Worm (Caenorhabditis elegans) whole organism, L2 larva: ENCODE measurements around the gene hsp-110.

ENCODE experiments used
- C34F6.9 ChIP-seq: fragments of 150-350 bp; optimal IDR thresholded peaks from 2 replicates; lab custom pipeline; 2014; ENCODE audit warnings: missing biosample characterization, missing genetic modification characterization
- F13H6.1 ChIP-seq: sonication (generic microtip); optimal IDR thresholded peaks from 2 replicates; lab custom pipeline; 2016; ENCODE audit warnings: missing genetic modification characterization, missing compliant biosample characterization
- R02D3.7 ChIP-seq: fragments of 150-350 bp; optimal IDR thresholded peaks from 2 replicates; lab custom pipeline; 2014; ENCODE audit warnings: missing biosample characterization, missing genetic modification characterization
- ZK546.5 ChIP-seq: sonication (generic microtip); optimal IDR thresholded peaks from 2 replicates; lab custom pipeline; 2017; ENCODE audit warnings: missing biosample characterization, missing genetic modification characterization
- alr-1 ChIP-seq: fragments of 150-350 bp; optimal IDR thresholded peaks from 2 replicates; lab custom pipeline; 2014; ENCODE audit warnings: missing biosample characterization, missing genetic modification characterization
- aly-2 ChIP-seq: fragments of 150-350 bp; optimal IDR thresholded peaks from 2 replicates; lab custom pipeline; 2014; ENCODE audit warnings: missing biosample characterization, missing genetic modification characterization
- ama-1 ChIP-seq: fragments of 150-350 bp; optimal IDR thresholded peaks from 2 replicates; lab custom pipeline; 2018; ENCODE audit warnings: inconsistent platforms
- blmp-1 ChIP-seq: sonication (generic microtip); optimal IDR thresholded peaks from 2 replicates; lab custom pipeline; 2017; ENCODE audit warnings: missing genetic modification characterization, mild to moderate bottlenecking, missing compliant biosample characterization, antibody characterized with exemption, moderate library complexity; ENCODE audit not compliant: insufficient read depth
- ceh-16 ChIP-seq: fragments of 150-350 bp; optimal IDR thresholded peaks from 2 replicates; lab custom pipeline; 2014; ENCODE audit warnings: missing biosample characterization, missing genetic modification characterization
- ceh-82 ChIP-seq: fragments of 150-350 bp; optimal IDR thresholded peaks from 2 replicates; lab custom pipeline; 2014; ENCODE audit warnings: missing biosample characterization, missing genetic modification characterization
- crh-2 ChIP-seq: sonication (generic microtip); optimal IDR thresholded peaks from 2 replicates; lab custom pipeline; 2017; ENCODE audit warnings: missing biosample characterization, missing genetic modification characterization
- dmd-4 ChIP-seq: sonication (generic microtip); optimal IDR thresholded peaks from 2 replicates; lab custom pipeline; 2017; ENCODE audit warnings: missing biosample characterization, missing genetic modification characterization
- egl-27 ChIP-seq: sonication (generic microtip); optimal IDR thresholded peaks from 3 replicates; lab custom pipeline; 2017; ENCODE audit warnings: missing biosample characterization, missing genetic modification reagents, missing genetic modification characterization
- elt-1 ChIP-seq: fragments of 150-350 bp; optimal IDR thresholded peaks from 2 replicates; lab custom pipeline; 2014; ENCODE audit warnings: missing biosample characterization, missing genetic modification characterization
- elt-3 ChIP-seq: sonication (generic microtip); optimal IDR thresholded peaks from 2 replicates; lab custom pipeline; 2017; ENCODE audit warnings: missing biosample characterization, missing genetic modification characterization
- fos-1 ChIP-seq: fragments of 150-350 bp; optimal IDR thresholded peaks from 2 replicates; lab custom pipeline; 2014; ENCODE audit warnings: missing biosample characterization, missing genetic modification characterization
- gmeb-1 ChIP-seq: fragments of 150-350 bp; optimal IDR thresholded peaks from 2 replicates; lab custom pipeline; 2014; ENCODE audit warnings: missing biosample characterization, missing genetic modification characterization
- lin-11 ChIP-seq: fragments of 150-350 bp; sonication (generic microtip); optimal IDR thresholded peaks from 2 replicates; lab custom pipeline; 2014; ENCODE audit warnings: missing biosample characterization, missing genetic modification characterization, inconsistent platforms, mixed read lengths
- lin-13 ChIP-seq: fragments of 150-350 bp; optimal IDR thresholded peaks from 2 replicates; lab custom pipeline; 2014; ENCODE audit warnings: missing biosample characterization, missing genetic modification reagents, missing genetic modification characterization
- lin-39 ChIP-seq: fragments of 150-350 bp; optimal IDR thresholded peaks from 2 replicates; lab custom pipeline; 2014; ENCODE audit warnings: missing biosample characterization, missing genetic modification reagents, missing genetic modification characterization
- lsy-2 ChIP-seq, 2 experiments: fragments of 150-350 bp in 1 of 2; sonication (generic microtip) in 1 of 2; optimal IDR thresholded peaks; 2 replicates each; lab custom pipeline; 2014 to 2017; ENCODE audit warnings: missing biosample characterization in 2 of 2, missing genetic modification characterization in 2 of 2
- mab-5 ChIP-seq: fragments of 150-350 bp; optimal IDR thresholded peaks from 2 replicates; lab custom pipeline; 2014; ENCODE audit warnings: missing biosample characterization, missing genetic modification characterization
- mbf-1 ChIP-seq: sonication (generic microtip); optimal IDR thresholded peaks from 2 replicates; lab custom pipeline; 2017; ENCODE audit warnings: missing biosample characterization, missing genetic modification characterization
- mdl-1 ChIP-seq, 2 experiments: fragments of 150-350 bp in 1 of 2; sonication (generic microtip) in 1 of 2; optimal IDR thresholded peaks; 2 replicates each; lab custom pipeline; 2017; ENCODE audit warnings: missing biosample characterization in 2 of 2, missing genetic modification characterization in 2 of 2
- nhr-10 ChIP-seq: sonication (generic microtip); optimal IDR thresholded peaks from 2 replicates; lab custom pipeline; 2017; ENCODE audit warnings: missing biosample characterization, missing genetic modification characterization
- nhr-11 ChIP-seq: fragments of 150-350 bp; optimal IDR thresholded peaks from 2 replicates; lab custom pipeline; 2014; ENCODE audit warnings: missing biosample characterization, missing genetic modification characterization
- nhr-12 ChIP-seq: fragments of 150-350 bp; optimal IDR thresholded peaks from 2 replicates; lab custom pipeline; 2014; ENCODE audit warnings: missing biosample characterization, missing genetic modification characterization
- nhr-129 ChIP-seq: fragments of 150-350 bp; optimal IDR thresholded peaks from 2 replicates; lab custom pipeline; 2014; ENCODE audit warnings: missing biosample characterization, missing genetic modification characterization
- nhr-21 ChIP-seq: fragments of 150-350 bp; optimal IDR thresholded peaks from 2 replicates; lab custom pipeline; 2014; ENCODE audit warnings: missing biosample characterization, missing genetic modification characterization
- nhr-23 ChIP-seq: fragments of 150-350 bp; optimal IDR thresholded peaks from 2 replicates; lab custom pipeline; 2014; ENCODE audit warnings: missing biosample characterization, missing genetic modification reagents, missing genetic modification characterization
- nhr-237 ChIP-seq: fragments of 150-350 bp; optimal IDR thresholded peaks from 2 replicates; lab custom pipeline; 2014; ENCODE audit warnings: missing biosample characterization, missing genetic modification characterization
- nhr-25 ChIP-seq: fragments of 150-350 bp; sonication (generic microtip); optimal IDR thresholded peaks from 3 replicates; lab custom pipeline; 2014; ENCODE audit warnings: missing biosample characterization, missing genetic modification characterization
- nhr-6 ChIP-seq: fragments of 150-350 bp; optimal IDR thresholded peaks from 2 replicates; lab custom pipeline; 2014; ENCODE audit warnings: missing biosample characterization, missing genetic modification characterization
- nhr-77 ChIP-seq: fragments of 150-350 bp; optimal IDR thresholded peaks from 2 replicates; lab custom pipeline; 2014; ENCODE audit warnings: missing biosample characterization, missing genetic modification characterization
- peb-1 ChIP-seq: fragments of 150-350 bp; optimal IDR thresholded peaks from 2 replicates; lab custom pipeline; 2014; ENCODE audit warnings: missing biosample characterization, missing genetic modification characterization
- sem-4 ChIP-seq: fragments of 150-350 bp; optimal IDR thresholded peaks from 2 replicates; lab custom pipeline; 2014; ENCODE audit warnings: missing biosample characterization, missing genetic modification reagents, missing genetic modification characterization
- skn-1 ChIP-seq: sonication (generic microtip); optimal IDR thresholded peaks from 2 replicates; lab custom pipeline; 2017; ENCODE audit warnings: missing biosample characterization, missing genetic modification characterization
- sma-3 ChIP-seq: sonication (generic microtip); optimal IDR thresholded peaks from 2 replicates; lab custom pipeline; 2016; ENCODE audit warnings: missing genetic modification reagents, missing genetic modification characterization, missing compliant biosample characterization
- sma-9 ChIP-seq, 2 experiments: fragments of 150-350 bp in 1 of 2; sonication (generic microtip) in 1 of 2; optimal IDR thresholded peaks; 2 replicates each; lab custom pipeline; 2014 to 2016; ENCODE audit warnings: missing genetic modification characterization in 2 of 2, mild to moderate bottlenecking in 1 of 2, missing biosample characterization in 1 of 2, missing compliant biosample characterization in 1 of 2, missing genetic modification reagents in 1 of 2, moderate library complexity in 1 of 2
- snpc-4 ChIP-seq: fragments of 150-350 bp; optimal IDR thresholded peaks from 2 replicates; lab custom pipeline; 2014; ENCODE audit warnings: missing biosample characterization, missing genetic modification characterization
- unc-39 ChIP-seq: fragments of 150-350 bp; optimal IDR thresholded peaks from 2 replicates; lab custom pipeline; 2014; ENCODE audit warnings: missing biosample characterization, missing genetic modification characterization
- unc-55 ChIP-seq: fragments of 150-350 bp; sonication (generic microtip); optimal IDR thresholded peaks from 3 replicates; lab custom pipeline; 2014; ENCODE audit warnings: missing biosample characterization, missing genetic modification reagents, missing genetic modification characterization
- unc-62 ChIP-seq: fragments of 150-350 bp; optimal IDR thresholded peaks from 2 replicates; lab custom pipeline; 2014; ENCODE audit warnings: missing biosample characterization, missing genetic modification reagents, missing genetic modification characterization
- zag-1 ChIP-seq: fragments of 150-350 bp; optimal IDR thresholded peaks from 2 replicates; lab custom pipeline; 2014; ENCODE audit warnings: missing biosample characterization, missing genetic modification characterization
- ztf-1 ChIP-seq: fragments of 200-800 bp; sonication (Bioruptor generic); conservative IDR thresholded peaks from 2 replicates; pipeline ENCODE4 v1.3.6; 2022; ENCODE audit warnings: missing genetic modification characterization, missing compliant biosample characterization
- ztf-11 ChIP-seq: sonication (generic microtip); optimal IDR thresholded peaks from 2 replicates; lab custom pipeline; 2017; ENCODE audit warnings: missing biosample characterization, missing genetic modification characterization
- ztf-4 ChIP-seq: fragments of 150-350 bp; optimal IDR thresholded peaks from 2 replicates; lab custom pipeline; 2014; ENCODE audit warnings: missing biosample characterization, missing genetic modification characterization

hsp-110 gene

DNA sequence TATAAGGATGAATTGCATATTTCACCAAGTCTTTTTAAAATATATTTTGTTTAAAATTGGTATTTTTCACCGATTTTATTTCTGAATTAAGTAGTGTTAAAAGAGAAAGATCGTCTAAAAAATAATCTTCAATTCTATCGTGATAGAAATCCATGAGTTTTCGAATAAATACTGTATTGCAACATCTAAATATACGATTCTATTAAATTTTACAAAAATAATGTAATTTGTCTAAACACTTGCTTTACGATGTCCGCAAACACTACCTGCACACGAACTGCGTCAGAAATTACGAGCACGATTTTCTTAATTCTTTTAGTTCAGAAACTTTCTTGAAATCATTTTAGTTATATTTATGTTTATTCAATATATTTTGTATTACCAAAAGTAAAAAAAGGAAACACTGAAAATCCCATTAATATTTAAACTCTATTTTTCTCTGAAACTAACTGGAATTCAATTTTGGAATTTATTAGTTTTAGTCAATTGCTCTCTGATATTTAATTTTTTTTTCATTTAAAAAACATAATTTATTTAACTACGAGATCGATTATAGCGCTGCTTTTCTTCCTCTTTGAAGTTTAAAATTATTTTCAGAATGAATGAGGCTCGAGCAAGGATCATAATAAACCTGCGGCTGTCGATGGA lies 2.6 kb upstream of the hsp-110 start, which contains the start of gene mrpl-32 (continued):
- TF ChIP-seq lin-13 (GFP tag; lab: Kevin White, UChicago) = peak; percentile 33
- no peak for TF ChIP-seq dmd-4
- no peak for TF ChIP-seq ztf-11 (tag; lab: Kevin White, UChicago)
- no peak for TF ChIP-seq nhr-6 (tag; lab: Kevin White, UChicago)
- no peak for TF ChIP-seq fos-1 (tag; lab: Kevin White, UChicago)
- TF ChIP-seq alr-1 (tag; lab: Kevin White, UChicago) = no peak
- TF ChIP-seq sem-4 (tag; lab: Kevin White, UChicago) = peak; percentile 39
- TF ChIP-seq ceh-82 (tag; lab: Kevin White, UChicago) = no peak
- TF ChIP-seq lin-39 (tag; lab: Kevin White, UChicago) = no peak
- peak; percentile 38 for TF ChIP-seq ama-1 (lab: Kevin White, UChicago)
- no peak for TF ChIP-seq sma-3 (GFP tag; lab: Kevin White, UChicago)
- TF ChIP-seq unc-39 = no peak
- TF ChIP-seq nhr-77 (tag; lab: Kevin White, UChicago) = no peak
- peak; percentile 39 for TF ChIP-seq C34F6.9 (tag; lab: Kevin White, UChicago)
- no peak for TF ChIP-seq mab-5 (tag; lab: Kevin White, UChicago)
- TF ChIP-seq nhr-21 (tag; lab: Kevin White, UChicago) = no peak
- TF ChIP-seq nhr-12 (tag; lab: Kevin White, UChicago) = peak; percentile 25
- TF ChIP-seq ztf-1 (GFP tag; lab: Robert Waterston, UW) = no peak
- TF ChIP-seq ZK546.5 (tag; lab: Kevin White, UChicago) = no peak
- TF ChIP-seq elt-3 (tag; lab: Kevin White, UChicago) = no peak

- peak; percentile 97 for TF ChIP-seq nhr-25 (tag; lab: Kevin White, UChicago)
- peak; percentile 94 for TF ChIP-seq nhr-129
- no peak for TF ChIP-seq dmd-4
- TF ChIP-seq alr-1 (tag; lab: Kevin White, UChicago) = no peak
- TF ChIP-seq zag-1 = peak; percentile 88
- peak; percentile 97 for TF ChIP-seq sma-3 (GFP tag; lab: Kevin White, UChicago)
- peak; percentile 83 for TF ChIP-seq nhr-77 (tag; lab: Kevin White, UChicago)
- no peak for TF ChIP-seq elt-1 (tag; lab: Kevin White, UChicago)
- TF ChIP-seq F13H6.1 = peak; percentile 92
- peak; percentile 93 to 97 for TF ChIP-seq lsy-2 (tag; optimal IDR thresholded peaks at IDR 0.05; lab: Kevin White, UChicago)
- peak; percentile 85 for TF ChIP-seq nhr-10
- TF ChIP-seq lin-11 (tag; lab: Kevin White, UChicago) = peak; percentile 63
- peak; percentile 99 for TF ChIP-seq C34F6.9 (tag; lab: Kevin White, UChicago)
- no peak for TF ChIP-seq lin-39 (tag; lab: Kevin White, UChicago)
- peak; percentile 72 for TF ChIP-seq nhr-237 (tag; lab: Kevin White, UChicago)
- TF ChIP-seq nhr-21 (tag; lab: Kevin White, UChicago) = peak; percentile 95
- peak; percentile 97 for TF ChIP-seq nhr-6 (tag; lab: Kevin White, UChicago)
- TF ChIP-seq nhr-12 (tag; lab: Kevin White, UChicago) = peak; percentile 6
- no peak for TF ChIP-seq ztf-1 (GFP tag; lab: Robert Waterston, UW)
- peak; percentile 97 for TF ChIP-seq lin-13 (GFP tag; lab: Kevin White, UChicago)
- TF ChIP-seq R02D3.7 = peak; percentile 64
- TF ChIP-seq mbf-1 (tag; lab: Kevin White, UChicago) = no peak
- TF ChIP-seq crh-2 (tag; lab: Kevin White, UChicago) = peak; percentile 99
- peak; percentile 95 for TF ChIP-seq mab-5 (tag; lab: Kevin White, UChicago)
- TF ChIP-seq skn-1 (tag; lab: Kevin White, UChicago) = peak; percentile 99
- TF ChIP-seq nhr-23 (tag; lab: Kevin White, UChicago) = no peak
- TF ChIP-seq peb-1 = no peak
- TF ChIP-seq fos-1 (tag; lab: Kevin White, UChicago) = peak; percentile 98
- TF ChIP-seq sem-4 (tag; lab: Kevin White, UChicago) = peak; percentile 97
- peak; percentile 89 for TF ChIP-seq blmp-1 (tag; lab: Kevin White, UChicago)
- no peak for TF ChIP-seq aly-2 (tag; lab: Kevin White, UChicago)
- TF ChIP-seq unc-62 (GFP tag; lab: Kevin White, UChicago) = peak; percentile 66
- peak; percentile 99 for TF ChIP-seq unc-55 (GFP tag; lab: Kevin White, UChicago)
- peak; percentile 90 for TF ChIP-seq egl-27 (tag; lab: Kevin White, UChicago)
- peak; percentile 96 for TF ChIP-seq ama-1 (lab: Kevin White, UChicago)
- peak; percentile 69 for TF ChIP-seq ZK546.5 (tag; lab: Kevin White, UChicago)
- TF ChIP-seq ceh-16 (tag; lab: Kevin White, UChicago) = peak; percentile 19
- TF ChIP-seq mdl-1 (tag; optimal IDR thresholded peaks at IDR 0.05; lab: Kevin White, UChicago) = peak in 1 of 2 experiments; percentile 31
- TF ChIP-seq ztf-11 (tag; lab: Kevin White, UChicago) = no peak
- TF ChIP-seq ceh-82 (tag; lab: Kevin White, UChicago) = peak; percentile 83
- peak; percentile 98 for TF ChIP-seq ztf-4 (tag; lab: Kevin White, UChicago)
- TF ChIP-seq gmeb-1 (tag; lab: Kevin White, UChicago) = peak; percentile 95
- TF ChIP-seq elt-3 (tag; lab: Kevin White, UChicago) = no peak
- no peak for TF ChIP-seq unc-39
- peak; percentile 96 for TF ChIP-seq sma-9 (GFP tag; optimal IDR thresholded peaks at IDR 0.05; lab: Kevin White, UChicago)
- TF ChIP-seq sma-9 (tag; optimal IDR thresholded peaks at IDR 0.05; lab: Kevin White, UChicago) = no peak
- no peak for TF ChIP-seq nhr-11 (tag; lab: Kevin White, UChicago)
- TF ChIP-seq snpc-4 (tag; lab: Kevin White, UChicago) = peak; percentile 90
Measured at ce11 chrIII:8446940-8447403, 263 bp upstream of the hsp-110 start, which contains the start of gene rpn-3. rpn-3 (plus strand) TSS chrIII:8447353.
